Worm (Caenorhabditis elegans) whole organism, late embryonic: ENCODE results near the gene eif-3.F.

Experiments
- C08G9.2 ChIP-seq: sonication (generic microtip); optimal IDR thresholded peaks from 2 replicates; lab custom pipeline; 2016; ENCODE audit warnings: mild to moderate bottlenecking, missing genetic modification characterization, moderate library complexity, missing compliant biosample characterization
- fkh-6 ChIP-seq: sonication (generic microtip); optimal IDR thresholded peaks from 2 replicates; lab custom pipeline; 2016; ENCODE audit warnings: missing genetic modification characterization, missing compliant biosample characterization
- hlh-30 ChIP-seq: sonication (generic microtip); optimal IDR thresholded peaks from 2 replicates; lab custom pipeline; 2017; ENCODE audit warnings: antibody characterized with exemption, missing genetic modification characterization, missing compliant biosample characterization; ENCODE audit not compliant: insufficient read depth
- nfya-1 ChIP-seq: sonication (generic microtip); optimal IDR thresholded peaks from 2 replicates; lab custom pipeline; 2017; ENCODE audit warnings: missing genetic modification characterization, mild to moderate bottlenecking, missing compliant biosample characterization, antibody characterized with exemption, moderate library complexity
- nhr-11 ChIP-seq: fragments of 150-350 bp; optimal IDR thresholded peaks from 2 replicates; lab custom pipeline; 2014; ENCODE audit warnings: missing biosample characterization, missing genetic modification characterization
- pha-4 ChIP-seq: fragments of 150-350 bp; optimal IDR thresholded peaks from 2 replicates; lab custom pipeline; 2018; ENCODE audit warnings: missing biosample characterization, missing genetic modification reagents, missing genetic modification characterization
- rnt-1 ChIP-seq: sonication (generic microtip); optimal IDR thresholded peaks from 2 replicates; lab custom pipeline; 2016; ENCODE audit warnings: missing genetic modification characterization, missing compliant biosample characterization

DNA sequence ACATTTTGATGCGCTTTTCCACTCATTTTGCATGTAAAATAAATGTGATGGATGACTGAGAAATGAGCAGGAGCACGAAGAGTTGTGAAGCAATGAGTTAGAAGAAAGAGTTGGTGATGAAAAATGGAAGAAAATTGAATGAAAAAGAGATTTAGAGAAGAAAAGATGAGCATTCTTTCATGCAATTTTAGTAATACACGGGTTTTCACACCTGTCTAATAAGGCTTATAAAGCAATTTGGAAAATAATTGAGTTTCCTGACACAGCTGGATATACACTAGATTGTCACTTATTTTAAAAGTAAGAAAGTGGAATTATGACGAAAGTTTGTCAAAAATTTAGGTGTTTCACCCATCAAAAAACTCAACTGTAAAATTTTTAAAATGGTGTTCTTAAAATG, 20.6 kb upstream of the eif-3.F start:
- TF ChIP-seq rnt-1 (tag; lab: Kevin White, UChicago) (no peak), nfya-1 (tag; lab: Kevin White, UChicago) (no peak), hlh-30 (no peak), C08G9.2 (tag; lab: Kevin White, UChicago) (no peak), pha-4 (tag; lab: Kevin White, UChicago) (no peak), fkh-6 (no peak), nhr-11 (tag; lab: Kevin White, UChicago) (no peak)
